Fruit fly (Drosophila melanogaster) whole organism, embryonic: ENCODE measurements around the gene Aatf.

ENCODE experiments used
- B-H1 ChIP-seq: fragments of 200-800 bp; sonication (Bioruptor generic); IDR thresholded peaks from 3 replicates; pipeline ENCODE4 v1.3.6; 2022; ENCODE audit warnings: missing biosample characterization, missing genetic modification characterization
- CG10147 ChIP-seq: fragments of 200-800 bp; sonication (Bioruptor generic); optimal IDR thresholded peaks from 2 replicates; lab custom pipeline; 2019; ENCODE audit warnings: missing biosample characterization, mild to moderate bottlenecking, missing genetic modification characterization, moderate library complexity
- CG10654 ChIP-seq: fragments of 200-800 bp; sonication (Bioruptor generic); optimal IDR thresholded peaks from 2 replicates; lab custom pipeline; 2016; ENCODE audit warnings: missing biosample characterization, missing genetic modification characterization
- CG11093 ChIP-seq: fragments of 200-800 bp; sonication (Bioruptor generic); IDR thresholded peaks from 3 replicates; pipeline ENCODE4 v1.3.6; 2022; ENCODE audit warnings: missing biosample characterization, missing genetic modification characterization
- CG12155 ChIP-seq: fragments of 200-800 bp; sonication (Bioruptor generic); optimal IDR thresholded peaks from 3 replicates; lab custom pipeline; 2016; ENCODE audit warnings: missing biosample characterization, missing genetic modification characterization
- CG14710 ChIP-seq: fragments of 200-800 bp; sonication (Bioruptor generic); optimal IDR thresholded peaks from 3 replicates; lab custom pipeline; 2019; ENCODE audit warnings: missing biosample characterization, mild to moderate bottlenecking, missing genetic modification characterization, moderate library complexity
- CG15011 ChIP-seq: fragments of 200-800 bp; sonication (Bioruptor generic); optimal IDR thresholded peaks from 3 replicates; lab custom pipeline; 2018; ENCODE audit warnings: missing biosample characterization, mild to moderate bottlenecking, missing genetic modification characterization
- CG1602 ChIP-seq: fragments of 200-800 bp; sonication (Bioruptor generic); optimal IDR thresholded peaks from 3 replicates; lab custom pipeline; 2016; ENCODE audit warnings: missing biosample characterization, missing genetic modification characterization
- CG17612 ChIP-seq: fragments of 200-800 bp; sonication (Bioruptor generic); IDR thresholded peaks from 2 replicates; pipeline ENCODE4 v1.3.6; 2022; ENCODE audit warnings: missing biosample characterization, missing genetic modification characterization
- CG17802 ChIP-seq: fragments of 200-800 bp; sonication (Bioruptor generic); optimal IDR thresholded peaks from 2 replicates; lab custom pipeline; 2018; ENCODE audit warnings: missing biosample characterization, mild to moderate bottlenecking, missing genetic modification characterization, moderate library complexity
- CG18476 ChIP-seq: fragments of 200-800 bp; sonication (Bioruptor generic); optimal IDR thresholded peaks from 2 replicates; lab custom pipeline; 2016; ENCODE audit warnings: missing biosample characterization, mild to moderate bottlenecking, missing genetic modification characterization
- CG31365 ChIP-seq: fragments of 200-800 bp; sonication (Bioruptor generic); optimal IDR thresholded peaks from 2 replicates; lab custom pipeline; 2018; ENCODE audit warnings: missing biosample characterization, mild to moderate bottlenecking, missing genetic modification characterization
- CG33557 ChIP-seq: fragments of 200-800 bp; sonication (Bioruptor generic); optimal IDR thresholded peaks from 2 replicates; lab custom pipeline; 2019; ENCODE audit warnings: missing biosample characterization, mild to moderate bottlenecking, missing genetic modification characterization, moderate library complexity
- CG4707 ChIP-seq: fragments of 200-800 bp; sonication (Bioruptor generic); optimal IDR thresholded peaks from 2 replicates; lab custom pipeline; 2018; ENCODE audit warnings: missing biosample characterization, mild to moderate bottlenecking, missing genetic modification characterization, moderate library complexity
- CG5180 ChIP-seq: fragments of 200-800 bp; sonication (Bioruptor generic); optimal IDR thresholded peaks from 3 replicates; lab custom pipeline; 2017; ENCODE audit warnings: missing biosample characterization, missing genetic modification characterization, mild to moderate bottlenecking, moderate library complexity, missing genetic modification reagents
- CG7271 ChIP-seq: fragments of 200-800 bp; sonication (Bioruptor generic); optimal IDR thresholded peaks from 2 replicates; lab custom pipeline; 2018; ENCODE audit warnings: missing biosample characterization, mild to moderate bottlenecking, missing genetic modification characterization, moderate library complexity
- CG7745 ChIP-seq: fragments of 200-800 bp; sonication (Bioruptor generic); optimal IDR thresholded peaks from 2 replicates; lab custom pipeline; 2018; ENCODE audit warnings: missing biosample characterization, mild to moderate bottlenecking, missing genetic modification characterization, moderate library complexity
- CG7928 ChIP-seq: fragments of 200-800 bp; sonication (Bioruptor generic); optimal IDR thresholded peaks from 2 replicates; lab custom pipeline; 2017; ENCODE audit warnings: missing biosample characterization, mild to moderate bottlenecking, missing genetic modification characterization
- CG8478 ChIP-seq: fragments of >200 bp; optimal IDR thresholded peaks from 2 replicates; lab custom pipeline; 2018
- CG8924 ChIP-seq: fragments of 200-800 bp; optimal IDR thresholded peaks from 3 replicates; lab custom pipeline; 2019; ENCODE audit warnings: missing biosample characterization, mild to moderate bottlenecking, missing genetic modification characterization, moderate library complexity
- CG9609 ChIP-seq: fragments of 200-800 bp; sonication (Bioruptor generic); optimal IDR thresholded peaks from 3 replicates; lab custom pipeline; 2016; ENCODE audit warnings: missing biosample characterization, missing genetic modification characterization
- CG9817 ChIP-seq: fragments of 200-800 bp; sonication (Bioruptor generic); optimal IDR thresholded peaks from 2 replicates; lab custom pipeline; 2018; ENCODE audit warnings: missing biosample characterization, mild to moderate bottlenecking, missing genetic modification characterization, moderate library complexity
- CTCF ChIP-seq: fragments of 200-800 bp; sonication (Bioruptor generic); optimal IDR thresholded peaks from 2 replicates; lab custom pipeline; 2017; ENCODE audit warnings: missing biosample characterization, mild to moderate bottlenecking, missing genetic modification characterization, moderate library complexity
- D ChIP-seq, 2 experiments: fragments of 200-800 bp in 1 of 2; fragments of >200 bp in 1 of 2; sonication (Bioruptor generic) in 1 of 2; optimal IDR thresholded peaks; 2 replicates in 1 of 2; 3 replicates in 1 of 2; lab custom pipeline; 2017; ENCODE audit warnings: mild to moderate bottlenecking in 1 of 2, missing biosample characterization in 1 of 2, missing genetic modification characterization in 1 of 2, missing genetic modification reagents in 1 of 2
- Hey ChIP-seq: fragments of 200-800 bp; sonication (Bioruptor generic); optimal IDR thresholded peaks from 3 replicates; lab custom pipeline; 2018; ENCODE audit warnings: missing biosample characterization, mild to moderate bottlenecking, missing genetic modification characterization
- Hr51 ChIP-seq, 2 experiments: fragments of 200-800 bp; sonication (Bioruptor generic); optimal IDR thresholded peaks; 2 replicates in 1 of 2; 3 replicates in 1 of 2; lab custom pipeline; 2016 to 2018; ENCODE audit warnings: missing biosample characterization in 2 of 2, missing genetic modification characterization in 2 of 2, mild to moderate bottlenecking in 1 of 2, moderate library complexity in 1 of 2
- Hr78 ChIP-seq, 2 experiments: fragments of 200-800 bp in 1 of 2; fragments of >200 bp in 1 of 2; sonication (Bioruptor generic) in 1 of 2; optimal IDR thresholded peaks; 2 replicates each; lab custom pipeline; 2017 to 2019; ENCODE audit warnings: missing biosample characterization in 2 of 2, missing genetic modification characterization in 2 of 2, mild to moderate bottlenecking in 1 of 2, moderate library complexity in 1 of 2
- Jarid2 ChIP-seq: fragments of 200-800 bp; sonication (Bioruptor generic); optimal IDR thresholded peaks from 3 replicates; lab custom pipeline; 2017; ENCODE audit warnings: mild to moderate bottlenecking, missing biosample characterization, missing genetic modification reagents, missing genetic modification characterization
- Rfx ChIP-seq: fragments of 200-800 bp; sonication (Bioruptor generic); IDR thresholded peaks from 2 replicates; pipeline ENCODE4 v1.3.6; 2022; ENCODE audit warnings: missing biosample characterization, missing genetic modification characterization
- Xrp1 ChIP-seq: fragments of 200-800 bp; sonication (Bioruptor generic); IDR thresholded peaks from 2 replicates; pipeline ENCODE4 v1.3.6; 2022; ENCODE audit warnings: missing biosample characterization, missing genetic modification characterization
- ab ChIP-seq: fragments of 200-800 bp; sonication (Bioruptor generic); optimal IDR thresholded peaks from 2 replicates; lab custom pipeline; 2016; ENCODE audit warnings: missing biosample characterization, missing genetic modification characterization
- abd-A ChIP-seq: fragments of 200-800 bp; sonication (Bioruptor generic); optimal IDR thresholded peaks from 3 replicates; lab custom pipeline; 2019; ENCODE audit warnings: missing biosample characterization, mild to moderate bottlenecking, missing genetic modification characterization, moderate library complexity
- ara ChIP-seq: fragments of 200-800 bp; sonication (Bioruptor generic); IDR thresholded peaks from 2 replicates; pipeline ENCODE4 v1.3.6; 2022; ENCODE audit warnings: missing biosample characterization, missing genetic modification characterization
- bcd ChIP-seq: fragments of 200-800 bp; sonication (Bioruptor generic); optimal IDR thresholded peaks from 2 replicates; lab custom pipeline; 2017; ENCODE audit warnings: missing biosample characterization, mild to moderate bottlenecking, missing genetic modification characterization
- disco-r ChIP-seq: fragments of 200-800 bp; sonication (Bioruptor generic); optimal IDR thresholded peaks from 2 replicates; lab custom pipeline; 2016; ENCODE audit warnings: missing biosample characterization, missing genetic modification characterization
- fd3F ChIP-seq: fragments of 200-800 bp; sonication (Bioruptor generic); optimal IDR thresholded peaks from 2 replicates; lab custom pipeline; 2018; ENCODE audit warnings: missing biosample characterization, mild to moderate bottlenecking, missing genetic modification characterization, moderate library complexity
- gfzf ChIP-seq: fragments of 200-800 bp; sonication (Bioruptor generic); optimal IDR thresholded peaks from 2 replicates; lab custom pipeline; 2016; ENCODE audit warnings: missing biosample characterization, mild to moderate bottlenecking, missing genetic modification characterization, moderate library complexity
- klu ChIP-seq: fragments of 200-800 bp; sonication (Bioruptor generic); IDR thresholded peaks from 2 replicates; pipeline ENCODE4 v1.3.6; 2022; ENCODE audit warnings: missing biosample characterization, missing genetic modification characterization
- maf-S ChIP-seq: fragments of 200-800 bp; sonication (Bioruptor generic); optimal IDR thresholded peaks from 2 replicates; lab custom pipeline; 2016; ENCODE audit warnings: missing biosample characterization, missing genetic modification characterization
- nau ChIP-seq: fragments of 200-800 bp; sonication (Bioruptor generic); optimal IDR thresholded peaks from 3 replicates; lab custom pipeline; 2017; ENCODE audit warnings: missing biosample characterization, mild to moderate bottlenecking, missing genetic modification characterization, missing genetic modification reagents
- nom ChIP-seq: fragments of 200-800 bp; sonication (Bioruptor generic); optimal IDR thresholded peaks from 2 replicates; lab custom pipeline; 2017; ENCODE audit warnings: missing biosample characterization, missing genetic modification characterization, mild to moderate bottlenecking, moderate library complexity, missing genetic modification reagents
- onecut ChIP-seq: fragments of 200-800 bp; sonication (Bioruptor generic); IDR thresholded peaks from 2 replicates; pipeline ENCODE4 v1.3.6; 2022; ENCODE audit warnings: missing biosample characterization, missing genetic modification characterization
- pb ChIP-seq: fragments of 200-800 bp; sonication (Bioruptor generic); optimal IDR thresholded peaks from 3 replicates; lab custom pipeline; 2016; ENCODE audit warnings: missing biosample characterization, missing genetic modification characterization
- so ChIP-seq: fragments of 200-800 bp; sonication (Bioruptor generic); IDR thresholded peaks from 3 replicates; pipeline ENCODE4 v1.3.6; 2022; ENCODE audit warnings: missing biosample characterization, missing genetic modification characterization
- stc ChIP-seq: fragments of 200-800 bp; sonication (Bioruptor generic); IDR thresholded peaks from 2 replicates; pipeline ENCODE4 v1.3.6; 2022; ENCODE audit warnings: missing biosample characterization, missing genetic modification characterization
- stwl ChIP-seq: fragments of 200-800 bp; sonication (Bioruptor generic); optimal IDR thresholded peaks from 3 replicates; lab custom pipeline; 2018; ENCODE audit warnings: missing biosample characterization, mild to moderate bottlenecking, missing genetic modification characterization, moderate library complexity
- tap ChIP-seq: fragments of 200-800 bp; optimal IDR thresholded peaks from 3 replicates; lab custom pipeline; 2019; ENCODE audit warnings: missing biosample characterization, mild to moderate bottlenecking, missing genetic modification characterization, moderate library complexity
- tin ChIP-seq: fragments of 200-800 bp; sonication (Bioruptor generic); optimal IDR thresholded peaks from 3 replicates; lab custom pipeline; 2016; ENCODE audit warnings: missing biosample characterization, missing genetic modification characterization
- tll ChIP-seq, 2 experiments: fragments of 200-800 bp in 1 of 2; fragments of >200 bp in 1 of 2; sonication (Bioruptor generic) in 1 of 2; optimal IDR thresholded peaks; 2 replicates each; lab custom pipeline; 2017 to 2019; ENCODE audit warnings: missing biosample characterization in 2 of 2, missing genetic modification characterization in 2 of 2, mild to moderate bottlenecking in 1 of 2, moderate library complexity in 1 of 2
- vvl ChIP-seq: fragments of 200-800 bp; sonication (Bioruptor generic); IDR thresholded peaks from 2 replicates; pipeline ENCODE4 v1.3.6; 2022; ENCODE audit warnings: missing biosample characterization, missing genetic modification characterization
- wek ChIP-seq: fragments of 200-800 bp; sonication (Bioruptor generic); optimal IDR thresholded peaks from 3 replicates; lab custom pipeline; 2018; ENCODE audit warnings: missing biosample characterization, mild to moderate bottlenecking, missing genetic modification characterization, moderate library complexity

The Aatf gene

dm6 chr2L:6717460-6717859, at the start of gene Aatf (continued):
- TF ChIP-seq Hey (tag; lab: Kevin White, UChicago) (no peak), CG5180 (GFP tag; lab: Kevin White, UChicago) (no peak), wek (GFP tag; lab: Kevin White, UChicago) (no peak), klu (GFP tag; lab: Robert Waterston, UW) (no peak), CG9609 (GFP tag; lab: Kevin White, UChicago) (no peak), nom (GFP tag; lab: Kevin White, UChicago) (no peak), stwl (tag; lab: Kevin White, UChicago) (peak; percentile 55), pb (GFP tag; lab: Kevin White, UChicago) (no peak), CG9817 (no peak), tll (GFP tag; optimal IDR thresholded peaks at IDR 0.05; lab: Kevin White, UChicago) (no peak), ab (GFP tag; lab: Kevin White, UChicago) (no peak), onecut (GFP tag; lab: Robert Waterston, UW) (no peak), bcd (GFP tag; lab: Kevin White, UChicago) (no peak), nau (GFP tag; lab: Kevin White, UChicago) (no peak), D (optimal IDR thresholded peaks at IDR 0.05; lab: Kevin White, UChicago) (no peak), D (GFP tag; optimal IDR thresholded peaks at IDR 0.05; lab: Kevin White, UChicago) (no peak), CG7928 (GFP tag; lab: Kevin White, UChicago) (no peak), Hr78 (GFP tag; optimal IDR thresholded peaks at IDR 0.05; lab: Kevin White, UChicago) (no peak), ara (GFP tag; lab: Robert Waterston, UW) (no peak), tap (tag; lab: Kevin White, UChicago) (no peak), Rfx (no peak), CG33557 (no peak), CG17612 (GFP tag; lab: Robert Waterston, UW) (no peak), CG17802 (tag; lab: Kevin White, UChicago) (no peak), disco-r (GFP tag; lab: Kevin White, UChicago) (no peak), Hr51 (GFP tag; optimal IDR thresholded peaks at IDR 0.05; lab: Kevin White, UChicago) (no peak), maf-S (no peak), Jarid2 (GFP tag; lab: Kevin White, UChicago) (no peak), CG14710 (peak; percentile 63), Xrp1 (GFP tag; lab: Robert Waterston, UW) (no peak), CTCF (no peak), tin (GFP tag; lab: Kevin White, UChicago) (no peak), B-H1 (GFP tag; lab: Robert Waterston, UW) (no peak), CG10147 (GFP tag; lab: Kevin White, UChicago) (no peak), gfzf (GFP tag; lab: Kevin White, UChicago) (peak; percentile 64), CG15011 (no peak), CG31365 (tag; lab: Kevin White, UChicago) (no peak), CG10654 (no peak), CG7745 (tag; lab: Kevin White, UChicago) (no peak), abd-A (no peak), so (GFP tag; lab: Robert Waterston, UW) (no peak), CG4707 (GFP tag; lab: Kevin White, UChicago) (no peak), CG8478 (lab: Kevin White, UChicago) (no peak), CG12155 (GFP tag; lab: Kevin White, UChicago) (peak; percentile 3), fd3F (GFP tag; lab: Kevin White, UChicago) (no peak), CG7271 (tag; lab: Kevin White, UChicago) (peak; percentile 7), CG8924 (no peak), vvl (GFP tag; lab: Robert Waterston, UW) (no peak), CG11093 (GFP tag; lab: Robert Waterston, UW) (no peak), CG1602 (GFP tag; lab: Kevin White, UChicago) (no peak), stc (GFP tag; lab: Robert Waterston, UW) (no peak), CG18476 (GFP tag; lab: Kevin White, UChicago) (no peak)
